Worm (Caenorhabditis elegans) whole organism, L1 larva: ENCODE measurements around the gene folt-1.

Experiments
- C16A3.4 ChIP-seq: fragments of 150-350 bp; optimal IDR thresholded peaks from 2 replicates; lab custom pipeline; 2014; ENCODE audit warnings: missing biosample characterization, missing genetic modification characterization
- F16B12.6 ChIP-seq: fragments of 150-350 bp; optimal IDR thresholded peaks from 2 replicates; lab custom pipeline; 2014; ENCODE audit warnings: missing biosample characterization, missing genetic modification characterization
- Y116A8C.19 ChIP-seq: sonication (generic microtip); optimal IDR thresholded peaks from 2 replicates; lab custom pipeline; 2016; ENCODE audit warnings: missing compliant biosample characterization, missing genetic modification characterization, borderline replicate concordance
- alr-1 ChIP-seq: fragments of 200-800 bp; sonication (Bioruptor generic); optimal IDR thresholded peaks from 2 replicates; lab custom pipeline; 2018; ENCODE audit warnings: borderline replicate concordance, mild to moderate bottlenecking, missing genetic modification characterization, missing compliant biosample characterization
- aly-2 ChIP-seq: fragments of 150-350 bp; optimal IDR thresholded peaks from 2 replicates; lab custom pipeline; 2014; ENCODE audit warnings: missing biosample characterization, missing genetic modification characterization
- blmp-1 ChIP-seq: fragments of 150-350 bp; optimal IDR thresholded peaks from 2 replicates; lab custom pipeline; 2014; ENCODE audit warnings: missing biosample characterization, missing genetic modification characterization
- ceh-63 ChIP-seq: fragments of 200-800 bp; sonication (Bioruptor generic); optimal IDR thresholded peaks from 2 replicates; lab custom pipeline; 2018; ENCODE audit warnings: mild to moderate bottlenecking, missing genetic modification characterization, missing compliant biosample characterization
- ceh-88 ChIP-seq: fragments of 200-800 bp; sonication (Bioruptor generic); IDR thresholded peaks from 2 replicates; pipeline ENCODE4 v1.3.6; 2022; ENCODE audit warnings: missing genetic modification characterization, missing compliant biosample characterization
- ceh-90 ChIP-seq: sonication (generic microtip); optimal IDR thresholded peaks from 2 replicates; lab custom pipeline; 2016; ENCODE audit warnings: missing genetic modification characterization, missing compliant biosample characterization
- ces-1 ChIP-seq: fragments of 150-350 bp; optimal IDR thresholded peaks from 2 replicates; lab custom pipeline; 2014; ENCODE audit warnings: missing biosample characterization, missing genetic modification reagents, missing genetic modification characterization
- dpl-1 ChIP-seq, 3 experiments: fragments of 150-350 bp in 2 of 3; sonication (generic microtip) in 1 of 3; optimal IDR thresholded peaks; 2 replicates each; lab custom pipeline; 2014 to 2017; ENCODE audit warnings: missing biosample characterization in 3 of 3, missing genetic modification characterization in 3 of 3, missing genetic modification reagents in 3 of 3
- efl-1 ChIP-seq, 4 experiments: fragments of 150-350 bp; optimal IDR thresholded peaks in 3 of 4; peaks in 1 of 4; 1 replicate in 1 of 4; 2 replicates in 3 of 4; lab custom pipeline; 2014; ENCODE audit warnings: missing biosample characterization in 2 of 4, missing genetic modification characterization in 2 of 4, missing genetic modification reagents in 2 of 4
- efl-3 ChIP-seq: fragments of 200-800 bp; sonication (Bioruptor generic); optimal IDR thresholded peaks from 2 replicates; lab custom pipeline; 2018; ENCODE audit warnings: mild to moderate bottlenecking, missing genetic modification characterization, missing compliant biosample characterization
- egl-13 ChIP-seq: sonication (generic microtip); optimal IDR thresholded peaks from 2 replicates; lab custom pipeline; 2016; ENCODE audit warnings: missing genotype, missing genetic modification reagents, missing genetic modification characterization, missing compliant biosample characterization
- egl-27 ChIP-seq, 2 experiments: fragments of 150-350 bp in 1 of 2; sonication (generic microtip); optimal IDR thresholded peaks; 3 replicates each; lab custom pipeline; 2017 to 2018; ENCODE audit warnings: missing biosample characterization in 2 of 2, missing genetic modification characterization in 2 of 2, missing genetic modification reagents in 2 of 2
- elt-2 ChIP-seq: sonication (generic microtip); optimal IDR thresholded peaks from 2 replicates; lab custom pipeline; 2016; ENCODE audit warnings: missing genetic modification characterization, mild to moderate bottlenecking, inconsistent platforms, missing compliant biosample characterization, missing genetic modification reagents
- elt-3 ChIP-seq, 6 experiments: fragments of 150-350 bp in 1 of 6; sonication (generic microtip); optimal IDR thresholded peaks; 2 replicates each; lab custom pipeline; 2017 to 2018; ENCODE audit warnings: missing biosample characterization in 6 of 6, missing genetic modification characterization in 6 of 6, inconsistent platforms in 1 of 6
- ets-5 ChIP-seq: fragments of 200-800 bp; sonication (Bioruptor generic); IDR thresholded peaks from 2 replicates; pipeline ENCODE4 v1.3.6; 2022; ENCODE audit warnings: missing genetic modification characterization, missing compliant biosample characterization
- fkh-4 ChIP-seq: sonication (generic microtip); optimal IDR thresholded peaks from 2 replicates; lab custom pipeline; 2016; ENCODE audit warnings: missing compliant biosample characterization, missing genetic modification characterization, borderline replicate concordance
- fkh-8 ChIP-seq: sonication (generic microtip); optimal IDR thresholded peaks from 2 replicates; lab custom pipeline; 2016; ENCODE audit warnings: mild to moderate bottlenecking, missing genetic modification characterization, missing compliant biosample characterization
- fos-1 ChIP-seq: fragments of 150-350 bp; optimal IDR thresholded peaks from 2 replicates; lab custom pipeline; 2014; ENCODE audit warnings: missing biosample characterization, missing genetic modification characterization
- grh-1 ChIP-seq: fragments of 200-800 bp; sonication (Bioruptor generic); IDR thresholded peaks from 2 replicates; pipeline ENCODE4 v1.3.6; 2022; ENCODE audit warnings: missing genetic modification reagents, missing genetic modification characterization, missing compliant biosample characterization
- hlh-17 ChIP-seq: fragments of 200-800 bp; sonication (Bioruptor generic); optimal IDR thresholded peaks from 2 replicates; lab custom pipeline; 2018; ENCODE audit warnings: missing genetic modification characterization, mild to moderate bottlenecking, missing compliant biosample characterization, moderate library complexity, borderline replicate concordance
- hlh-4 ChIP-seq: sonication (generic microtip); optimal IDR thresholded peaks from 2 replicates; lab custom pipeline; 2016; ENCODE audit warnings: mild to moderate bottlenecking, missing genetic modification characterization, missing compliant biosample characterization
- irx-1 ChIP-seq: sonication (generic microtip); optimal IDR thresholded peaks from 2 replicates; lab custom pipeline; 2016; ENCODE audit warnings: missing genetic modification characterization, missing compliant biosample characterization
- isw-1 ChIP-seq: fragments of 200-800 bp; sonication (Bioruptor generic); IDR thresholded peaks from 2 replicates; pipeline ENCODE4 v1.3.6; 2022; ENCODE audit warnings: missing genetic modification characterization, missing compliant biosample characterization
- lin-13 ChIP-seq: fragments of 150-350 bp; optimal IDR thresholded peaks from 2 replicates; lab custom pipeline; 2014; ENCODE audit warnings: missing biosample characterization, missing genetic modification reagents, missing genetic modification characterization
- lin-14 ChIP-seq: fragments of 200-800 bp; sonication (Bioruptor generic); optimal IDR thresholded peaks from 2 replicates; lab custom pipeline; 2018; ENCODE audit warnings: mild to moderate bottlenecking, missing genetic modification characterization, moderate library complexity, missing compliant biosample characterization
- lin-15B ChIP-seq: fragments of 150-350 bp; sonication (generic microtip); optimal IDR thresholded peaks from 3 replicates; lab custom pipeline; 2014; ENCODE audit warnings: missing biosample characterization, missing genetic modification characterization
- lin-39 ChIP-seq: fragments of 150-350 bp; optimal IDR thresholded peaks from 2 replicates; lab custom pipeline; 2014; ENCODE audit warnings: missing biosample characterization, missing genetic modification reagents, missing genetic modification characterization
- lsy-2 ChIP-seq, 2 experiments: fragments of 150-350 bp; optimal IDR thresholded peaks; 2 replicates each; lab custom pipeline; 2014; ENCODE audit warnings: missing biosample characterization in 2 of 2, missing genetic modification characterization in 2 of 2
- mab-9 ChIP-seq: fragments of 200-800 bp; sonication (Bioruptor generic); IDR thresholded peaks from 2 replicates; pipeline ENCODE4 v1.3.6; 2022; ENCODE audit warnings: missing genetic modification reagents, missing genetic modification characterization, missing compliant biosample characterization
- mep-1 ChIP-seq: fragments of 150-350 bp; optimal IDR thresholded peaks from 2 replicates; lab custom pipeline; 2014; ENCODE audit warnings: missing biosample characterization, missing genetic modification characterization
- nhr-11 ChIP-seq: fragments of 150-350 bp; optimal IDR thresholded peaks from 2 replicates; lab custom pipeline; 2014; ENCODE audit warnings: missing biosample characterization, missing genetic modification characterization
- nhr-19 ChIP-seq: fragments of 200-800 bp; sonication (Bioruptor generic); conservative IDR thresholded peaks from 2 replicates; pipeline ENCODE4 v1.3.6; 2022; ENCODE audit warnings: missing genetic modification characterization, missing compliant biosample characterization
- nhr-20 ChIP-seq: sonication (generic microtip); optimal IDR thresholded peaks from 2 replicates; lab custom pipeline; 2016; ENCODE audit warnings: mild to moderate bottlenecking, missing genetic modification characterization, missing compliant biosample characterization
- nhr-237 ChIP-seq: fragments of 150-350 bp; optimal IDR thresholded peaks from 2 replicates; lab custom pipeline; 2014; ENCODE audit warnings: missing biosample characterization, missing genetic modification characterization
- nhr-47 ChIP-seq: sonication (generic microtip); optimal IDR thresholded peaks from 2 replicates; lab custom pipeline; 2016; ENCODE audit warnings: mild to moderate bottlenecking, missing genetic modification characterization, moderate library complexity, missing compliant biosample characterization
- nhr-76 ChIP-seq: sonication (generic microtip); optimal IDR thresholded peaks from 2 replicates; lab custom pipeline; 2017; ENCODE audit warnings: missing biosample characterization, missing genetic modification characterization
- nhr-77 ChIP-seq: fragments of 150-350 bp; optimal IDR thresholded peaks from 2 replicates; lab custom pipeline; 2014; ENCODE audit warnings: missing biosample characterization, missing genetic modification characterization
- pag-3 ChIP-seq: sonication (generic microtip); optimal IDR thresholded peaks from 2 replicates; lab custom pipeline; 2017; ENCODE audit warnings: missing genetic modification characterization, mild to moderate bottlenecking, missing compliant biosample characterization, antibody characterized with exemption, borderline replicate concordance; ENCODE audit not compliant: insufficient read depth
- rnt-1 ChIP-seq: sonication (generic microtip); optimal IDR thresholded peaks from 2 replicates; lab custom pipeline; 2016; ENCODE audit warnings: mild to moderate bottlenecking, missing genetic modification characterization, moderate library complexity, missing compliant biosample characterization
- skn-1 ChIP-seq: fragments of 150-350 bp; optimal IDR thresholded peaks from 2 replicates; lab custom pipeline; 2014; ENCODE audit warnings: missing biosample characterization, missing genetic modification characterization
- snpc-4 ChIP-seq: fragments of 150-350 bp; optimal IDR thresholded peaks from 2 replicates; lab custom pipeline; 2014; ENCODE audit warnings: missing biosample characterization, missing genetic modification characterization
- snu-23 ChIP-seq: sonication (generic microtip); optimal IDR thresholded peaks from 2 replicates; lab custom pipeline; 2016; ENCODE audit warnings: missing genetic modification characterization, missing compliant biosample characterization
- sox-4 ChIP-seq: sonication (generic microtip); optimal IDR thresholded peaks from 2 replicates; lab custom pipeline; 2016; ENCODE audit warnings: missing genetic modification characterization, missing compliant biosample characterization
- sptf-1 ChIP-seq: fragments of 150-350 bp; optimal IDR thresholded peaks from 2 replicates; lab custom pipeline; 2014; ENCODE audit warnings: missing biosample characterization, missing genetic modification characterization
- sup-37 ChIP-seq: fragments of 200-800 bp; sonication (Bioruptor generic); optimal IDR thresholded peaks from 2 replicates; lab custom pipeline; 2018; ENCODE audit warnings: mild to moderate bottlenecking, missing genetic modification characterization, missing compliant biosample characterization
- swsn-7 ChIP-seq: sonication (generic microtip); optimal IDR thresholded peaks from 2 replicates; lab custom pipeline; 2016; ENCODE audit warnings: missing genetic modification characterization, missing compliant biosample characterization
- tlp-1 ChIP-seq: fragments of 150-350 bp; optimal IDR thresholded peaks from 2 replicates; lab custom pipeline; 2014; ENCODE audit warnings: missing biosample characterization, missing genetic modification characterization
- unc-62 ChIP-seq: fragments of 150-350 bp; optimal IDR thresholded peaks from 2 replicates; lab custom pipeline; 2014; ENCODE audit warnings: missing biosample characterization, missing genetic modification reagents, missing genetic modification characterization
- unc-98 ChIP-seq: fragments of 200-800 bp; sonication (Bioruptor generic); IDR thresholded peaks from 2 replicates; pipeline ENCODE4 v1.3.6; 2022; ENCODE audit warnings: missing genetic modification characterization, missing compliant biosample characterization
- zag-1 ChIP-seq: fragments of 150-350 bp; optimal IDR thresholded peaks from 2 replicates; lab custom pipeline; 2014; ENCODE audit warnings: missing biosample characterization, missing genetic modification characterization

folt-1 gene

ce11 chrV:11121247-11121646 is 20.0 kb upstream of the folt-1 start:
- TF ChIP-seq swsn-7 (peak; percentile 24), snpc-4 (tag; lab: Kevin White, UChicago) (no peak), irx-1 (tag; lab: Kevin White, UChicago) (no peak), lsy-2 (tag; optimal IDR thresholded peaks at IDR 0.05; lab: Kevin White, UChicago) (peak; percentile 44 to 65), blmp-1 (tag; lab: Kevin White, UChicago) (peak; percentile 56), pag-3 (no peak), hlh-4 (no peak), unc-98 (no peak), elt-2 (tag; lab: Kevin White, UChicago) (no peak), efl-1 (optimal IDR thresholded peaks at IDR 0.05; lab: Kevin White, UChicago) (peak; percentile 41 to 43), efl-1 (GFP tag; optimal IDR thresholded peaks at IDR 0.05 in 1 of 2; lab: Kevin White, UChicago) (peak in 1 of 2 experiments; percentile 36), sptf-1 (no peak), dpl-1 (GFP tag; optimal IDR thresholded peaks at IDR 0.05; lab: Kevin White, UChicago) (peak in 2 of 3 experiments; percentile 30 to 63), snu-23 (peak; percentile 74), nhr-20 (tag; lab: Kevin White, UChicago) (peak; percentile 49), nhr-237 (no peak), fkh-4 (tag; lab: Kevin White, UChicago) (no peak), aly-2 (tag; lab: Kevin White, UChicago) (no peak), isw-1 (GFP tag; lab: Robert Waterston, UW) (no peak), mep-1 (peak; percentile 56), C16A3.4 (tag; lab: Kevin White, UChicago) (peak; percentile 58), F16B12.6 (no peak), lin-15B (tag; lab: Kevin White, UChicago) (peak; percentile 4), ceh-63 (no peak), egl-27 (tag; optimal IDR thresholded peaks at IDR 0.05; lab: Kevin White, UChicago) (no peak), unc-62 (GFP tag; lab: Kevin White, UChicago) (no peak), Y116A8C.19 (tag; lab: Kevin White, UChicago) (no peak), fkh-8 (peak; percentile 31), lin-14 (peak; percentile 83), rnt-1 (tag; lab: Kevin White, UChicago) (peak; percentile 25), nhr-47 (tag; lab: Kevin White, UChicago) (no peak), grh-1 (GFP tag; lab: Robert Waterston, UW) (no peak), skn-1 (tag; lab: Kevin White, UChicago) (peak; percentile 57), nhr-19 (GFP tag; lab: Robert Waterston, UW) (peak; percentile 23; the same call in 1 of the 2 replicates), elt-3 (tag; optimal IDR thresholded peaks at IDR 0.05; lab: Kevin White, UChicago) (no peak), ces-1 (GFP tag; lab: Kevin White, UChicago) (no peak), efl-3 (GFP tag; lab: Kevin White, UChicago) (no peak), lin-13 (GFP tag; lab: Kevin White, UChicago) (no peak), alr-1 (tag; lab: Kevin White, UChicago) (no peak), mab-9 (GFP tag; lab: Robert Waterston, UW) (no peak), egl-13 (tag; lab: Kevin White, UChicago) (no peak), zag-1 (tag; lab: Kevin White, UChicago) (no peak), lin-39 (tag; lab: Kevin White, UChicago) (no peak), nhr-11 (tag; lab: Kevin White, UChicago) (no peak), nhr-76 (tag; lab: Kevin White, UChicago) (no peak), nhr-77 (no peak), sup-37 (GFP tag; lab: Kevin White, UChicago) (no peak), fos-1 (tag; lab: Kevin White, UChicago) (no peak), tlp-1 (tag; lab: Kevin White, UChicago) (no peak), ets-5 (GFP tag; lab: Robert Waterston, UW) (no peak), sox-4 (tag; lab: Kevin White, UChicago) (no peak), ceh-90 (tag; lab: Kevin White, UChicago) (no peak), hlh-17 (GFP tag; lab: Kevin White, UChicago) (no peak), ceh-88 (no peak)
